Fruit fly (Drosophila melanogaster) whole organism, wandering third instar larva: ENCODE measurements around the gene ifc.

Experiments used
- Abd-B ChIP-seq: fragments of >200 bp; optimal IDR thresholded peaks from 2 replicates; lab custom pipeline; 2017; ENCODE audit warnings: missing biosample characterization, missing genetic modification characterization
- CG32264 ChIP-seq: fragments of 200-800 bp; sonication (Bioruptor generic); optimal IDR thresholded peaks from 2 replicates; lab custom pipeline; 2016; ENCODE audit warnings: missing biosample characterization, missing genetic modification characterization
- CG9705 ChIP-seq: fragments of 200-800 bp; sonication (Bioruptor generic); optimal IDR thresholded peaks from 2 replicates; lab custom pipeline; 2018; ENCODE audit warnings: missing biosample characterization, mild to moderate bottlenecking, missing genetic modification characterization
- Dfd ChIP-seq: fragments of >200 bp; optimal IDR thresholded peaks from 2 replicates; lab custom pipeline; 2017; ENCODE audit warnings: missing biosample characterization, missing genetic modification characterization
- Dif ChIP-seq: fragments of 200-275, 200-300 bp; sonication (Bioruptor generic); optimal IDR thresholded peaks from 2 replicates; lab custom pipeline; 2018; ENCODE audit warnings: missing biosample characterization, missing genetic modification characterization; ENCODE audit not compliant: partially characterized antibody
- GATAd ChIP-seq: sonication (Bioruptor generic); optimal IDR thresholded peaks from 2 replicates; lab custom pipeline; 2016; ENCODE audit warnings: missing biosample characterization, missing genetic modification characterization
- HLH106 ChIP-seq: fragments of 200-800 bp; optimal IDR thresholded peaks from 3 replicates; lab custom pipeline; 2019; ENCODE audit warnings: missing biosample characterization, mild to moderate bottlenecking, missing genetic modification characterization, moderate library complexity
- Hnf4 ChIP-seq: fragments of 200-800 bp; sonication (Bioruptor generic); optimal IDR thresholded peaks from 2 replicates; lab custom pipeline; 2016; ENCODE audit warnings: missing biosample characterization, mild to moderate bottlenecking, missing genetic modification characterization
- Hr83 ChIP-seq: fragments of 200-300 bp; sonication (Bioruptor generic); optimal IDR thresholded peaks from 2 replicates; lab custom pipeline; 2016; ENCODE audit warnings: missing biosample characterization, mild to moderate bottlenecking, missing genetic modification characterization, moderate library complexity; ENCODE audit not compliant: poor library complexity, severe bottlenecking
- Jra ChIP-seq: sonication (Bioruptor generic); optimal IDR thresholded peaks from 2 replicates; lab custom pipeline; 2016; ENCODE audit warnings: missing biosample characterization, missing genetic modification characterization
- Myc ChIP-seq: fragments of >200 bp; optimal IDR thresholded peaks from 2 replicates; lab custom pipeline; 2017
- N ChIP-seq: fragments of >200 bp; optimal IDR thresholded peaks from 2 replicates; lab custom pipeline; 2018; ENCODE audit warnings: missing biosample characterization, missing external identifiers, missing genetic modification characterization
- OdsH ChIP-seq: fragments of 200-800 bp; sonication (Bioruptor generic); optimal IDR thresholded peaks from 2 replicates; lab custom pipeline; 2016; ENCODE audit warnings: missing biosample characterization, mild to moderate bottlenecking, missing genetic modification characterization
- Rel ChIP-seq, 2 experiments: fragments of 200-800 bp; sonication (Bioruptor generic) in 1 of 2; optimal IDR thresholded peaks; 2 replicates in 1 of 2; 3 replicates in 1 of 2; lab custom pipeline; 2016 to 2019; ENCODE audit warnings: mild to moderate bottlenecking in 2 of 2, missing biosample characterization in 2 of 2, missing genetic modification characterization in 2 of 2, moderate library complexity in 1 of 2
- Sp1 ChIP-seq: fragments of 200-800 bp; sonication (Bioruptor generic); optimal IDR thresholded peaks from 3 replicates; lab custom pipeline; 2019; ENCODE audit warnings: missing biosample characterization, mild to moderate bottlenecking, missing genetic modification characterization, moderate library complexity
- Vsx2 ChIP-seq: fragments of 200-300, 225-300 bp; sonication (Bioruptor generic); optimal IDR thresholded peaks from 2 replicates; lab custom pipeline; 2018; ENCODE audit warnings: missing biosample characterization, missing genetic modification characterization; ENCODE audit not compliant: partially characterized antibody
- brk ChIP-seq: fragments of 200-800 bp; sonication (Bioruptor generic); optimal IDR thresholded peaks from 2 replicates; lab custom pipeline; 2016; ENCODE audit warnings: missing biosample characterization, mild to moderate bottlenecking, missing genetic modification characterization
- dl ChIP-seq, 2 experiments: fragments of 175-275, 200-275 bp in 1 of 2; fragments of 200-275 bp in 1 of 2; sonication (Bioruptor generic); optimal IDR thresholded peaks; lab custom pipeline; 2018; ENCODE audit warnings: mild to moderate bottlenecking in 2 of 2, missing biosample characterization in 2 of 2, missing genetic modification characterization in 2 of 2, moderate library complexity in 2 of 2; ENCODE audit not compliant: partially characterized antibody in 2 of 2, insufficient read depth in 1 of 2
- dmrt93B ChIP-seq: fragments of 200-800 bp; sonication (Bioruptor generic); optimal IDR thresholded peaks from 2 replicates; lab custom pipeline; 2018; ENCODE audit warnings: missing biosample characterization, mild to moderate bottlenecking, missing genetic modification characterization
- dsf ChIP-seq: sonication (Bioruptor generic); optimal IDR thresholded peaks from 2 replicates; lab custom pipeline; 2016; ENCODE audit warnings: missing biosample characterization, missing genetic modification characterization, borderline replicate concordance
- ey ChIP-seq: fragments of 200-800 bp; sonication (Bioruptor generic); optimal IDR thresholded peaks from 2 replicates; lab custom pipeline; 2016; ENCODE audit warnings: missing biosample characterization, missing genetic modification characterization
- foxo ChIP-seq, 2 experiments: fragments of 200-800 bp; sonication (Bioruptor generic); optimal IDR thresholded peaks; 2 replicates in 1 of 2; 3 replicates in 1 of 2; lab custom pipeline; 2016 to 2017; ENCODE audit warnings: missing biosample characterization in 2 of 2, missing genetic modification characterization in 2 of 2
- fru ChIP-seq: fragments of 200-800 bp; sonication (Bioruptor generic); optimal IDR thresholded peaks from 3 replicates; lab custom pipeline; 2016; ENCODE audit warnings: missing biosample characterization, mild to moderate bottlenecking, missing genetic modification characterization
- h ChIP-seq: fragments of 200-800 bp; sonication (Bioruptor generic); optimal IDR thresholded peaks from 3 replicates; lab custom pipeline; 2016; ENCODE audit warnings: missing biosample characterization, mild to moderate bottlenecking, missing genetic modification characterization
- jim ChIP-seq: fragments of 175-275, 200-325 bp; sonication (Bioruptor generic); optimal IDR thresholded peaks from 2 replicates; lab custom pipeline; 2016; ENCODE audit warnings: missing biosample characterization, mild to moderate bottlenecking, missing genetic modification characterization
- lola ChIP-seq: fragments of >200 bp; optimal IDR thresholded peaks from 2 replicates; lab custom pipeline; 2017; ENCODE audit warnings: missing biosample characterization, missing genetic modification characterization
- pan ChIP-seq: fragments of >200 bp; optimal IDR thresholded peaks from 2 replicates; lab custom pipeline; 2017
- psq ChIP-seq: fragments of 200-800 bp; sonication (Bioruptor generic); optimal IDR thresholded peaks from 3 replicates; lab custom pipeline; 2017; ENCODE audit warnings: missing biosample characterization, mild to moderate bottlenecking, missing genetic modification characterization, moderate library complexity
- rgr ChIP-seq: fragments of 200-800 bp; sonication (Bioruptor generic); optimal IDR thresholded peaks from 3 replicates; lab custom pipeline; 2016; ENCODE audit warnings: missing biosample characterization, mild to moderate bottlenecking, missing genetic modification characterization
- sv ChIP-seq: fragments of 200-800 bp; sonication (Bioruptor generic); optimal IDR thresholded peaks from 3 replicates; lab custom pipeline; 2016; ENCODE audit warnings: missing biosample characterization, missing genetic modification characterization
- tai ChIP-seq: sonication (Bioruptor generic); optimal IDR thresholded peaks from 2 replicates; lab custom pipeline; 2016; ENCODE audit warnings: missing biosample characterization, missing genetic modification characterization
- woc ChIP-seq: sonication (Bioruptor generic); optimal IDR thresholded peaks from 2 replicates; lab custom pipeline; 2016; ENCODE audit warnings: missing biosample characterization, mild to moderate bottlenecking, missing genetic modification characterization

ifc gene

DNA sequence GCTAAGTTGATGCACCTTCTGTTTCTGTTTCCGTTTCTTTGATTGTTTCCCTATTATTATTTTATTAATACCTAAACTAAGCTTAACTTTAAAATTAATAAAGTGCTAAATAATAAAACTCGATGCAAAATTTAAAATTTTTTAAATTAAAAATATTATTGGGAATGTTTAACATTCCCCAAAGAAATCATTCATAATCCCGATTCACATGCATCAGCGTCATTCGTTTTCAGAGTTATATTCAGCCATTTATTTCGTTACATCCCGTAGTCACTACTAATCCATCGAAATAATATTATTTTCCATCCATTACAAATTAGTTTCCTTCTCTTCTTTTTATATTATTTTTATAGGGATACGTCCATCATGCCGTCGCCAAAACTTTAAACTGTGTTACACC, 38.6 kb upstream of the ifc start:
- TF ChIP-seq Abd-B (GFP tag; lab: Kevin White, UChicago) (no peak), Jra (no peak), dsf (GFP tag; lab: Kevin White, UChicago) (no peak), fru (GFP tag; lab: Kevin White, UChicago) (no peak), Sp1 (GFP tag; lab: Kevin White, UChicago) (no peak), CG32264 (GFP tag; lab: Kevin White, UChicago) (no peak), Rel (GFP tag; optimal IDR thresholded peaks at IDR 0.05; lab: Kevin White, UChicago) (no peak), Rel (tag; optimal IDR thresholded peaks at IDR 0.05; lab: Kevin White, UChicago) (no peak), ey (GFP tag; lab: Kevin White, UChicago) (no peak)

DNA sequence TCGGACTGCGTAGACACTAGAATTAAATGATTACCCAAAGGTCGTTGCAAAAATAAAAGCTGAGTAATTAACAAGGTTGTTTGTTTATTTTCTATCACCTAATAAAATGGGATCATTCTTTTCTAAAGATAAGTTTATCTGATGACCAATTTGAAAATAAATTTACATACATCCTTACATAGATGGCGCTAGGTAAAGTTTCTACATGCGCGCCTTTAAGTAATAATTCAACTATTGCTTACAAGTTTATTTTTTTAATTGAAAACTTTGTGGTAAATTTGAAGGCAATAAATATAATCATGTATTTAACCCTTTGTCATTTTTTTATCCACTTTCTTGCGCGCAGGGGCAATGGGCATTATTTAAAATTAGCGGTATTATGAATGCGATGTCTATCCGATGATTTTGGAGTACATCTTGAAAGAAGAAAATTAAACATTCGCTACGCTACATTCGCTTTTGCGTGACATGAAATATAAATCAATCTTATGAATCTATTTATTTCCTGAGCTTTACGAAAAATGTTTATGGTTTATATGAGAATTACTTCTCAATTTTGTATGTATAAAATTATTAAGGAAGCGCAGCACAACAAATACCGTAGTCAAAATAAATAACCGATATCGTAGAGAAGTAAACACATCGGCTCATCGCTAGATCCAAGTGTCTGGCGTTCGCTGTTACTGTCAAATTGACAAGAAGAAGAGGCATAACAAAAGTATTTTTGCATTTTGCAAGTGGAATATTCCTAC, 37.2 kb upstream of the ifc start, which contains the start of gene CG9044:
TSS of gene CG9044 (plus strand) at position 676 of the 752 bp plus-strand sequence.
- TF ChIP-seq brk (GFP tag; lab: Kevin White, UChicago), result no peak
- TF ChIP-seq psq, result peak; percentile 54
- TF ChIP-seq rgr, result no peak
- peak; percentile 76 for TF ChIP-seq dsf (GFP tag; lab: Kevin White, UChicago)
- peak; percentile 35 for TF ChIP-seq CG9705 (GFP tag; lab: Kevin White, UChicago)
- no peak for TF ChIP-seq Rel (GFP tag; optimal IDR thresholded peaks at IDR 0.05; lab: Kevin White, UChicago)
- TF ChIP-seq Rel (tag; optimal IDR thresholded peaks at IDR 0.05; lab: Kevin White, UChicago), result no peak
- TF ChIP-seq dl (GFP tag; optimal IDR thresholded peaks at IDR 0.05; lab: Kevin White, UChicago; ENCODE audit: insufficient read depth in 1 of 2, partially characterized antibody in 2 of 2), result no peak
- TF ChIP-seq Hr83 (GFP tag; lab: Kevin White, UChicago), result peak; percentile 38
- TF ChIP-seq tai (GFP tag; lab: Kevin White, UChicago), result no peak
- peak; percentile 71 for TF ChIP-seq HLH106 (tag; lab: Kevin White, UChicago)
- no peak for TF ChIP-seq Dfd (GFP tag; lab: Kevin White, UChicago)
- TF ChIP-seq woc (GFP tag; lab: Kevin White, UChicago), result peak; percentile 92
- peak; percentile 35 for TF ChIP-seq GATAd (GFP tag; lab: Kevin White, UChicago)
- TF ChIP-seq Jra, result peak; percentile 49
- TF ChIP-seq ey (GFP tag; lab: Kevin White, UChicago), result peak; percentile 70
- TF ChIP-seq fru (GFP tag; lab: Kevin White, UChicago), result no peak
- no peak for TF ChIP-seq sv (GFP tag; lab: Kevin White, UChicago)
- TF ChIP-seq h (GFP tag; lab: Kevin White, UChicago), result peak; percentile 77
- peak; percentile 32 for TF ChIP-seq OdsH (GFP tag; lab: Kevin White, UChicago)

DNA sequence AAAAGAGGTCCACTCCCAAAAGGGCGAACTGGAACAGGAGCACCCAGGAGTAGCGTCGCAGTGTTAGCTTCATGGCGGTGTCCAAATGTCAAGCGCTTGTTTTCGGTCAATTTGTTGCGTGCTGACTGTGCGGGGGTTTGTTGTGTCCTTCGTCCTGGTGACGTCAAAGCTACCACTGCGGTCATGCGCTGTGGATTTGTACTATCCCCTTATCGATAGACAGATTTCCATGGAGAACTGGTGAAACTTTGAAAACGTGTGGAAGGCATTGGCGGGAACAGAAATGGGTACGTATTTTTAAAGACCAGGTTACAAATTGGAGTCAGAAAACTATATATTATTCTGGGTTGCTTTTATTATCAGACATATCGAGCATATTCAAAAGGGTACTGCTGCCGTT, 30.0 kb upstream of the ifc start, which contains the start of gene CG13999:
TSS of gene CG13999 (minus strand) at position 314 of the 400 bp plus-strand sequence.
- TF ChIP-seq lola (GFP tag; lab: Kevin White, UChicago), result no peak
- no peak for TF ChIP-seq woc (GFP tag; lab: Kevin White, UChicago)
- TF ChIP-seq jim (GFP tag; lab: Kevin White, UChicago), result no peak
- TF ChIP-seq N, result no peak

DNA sequence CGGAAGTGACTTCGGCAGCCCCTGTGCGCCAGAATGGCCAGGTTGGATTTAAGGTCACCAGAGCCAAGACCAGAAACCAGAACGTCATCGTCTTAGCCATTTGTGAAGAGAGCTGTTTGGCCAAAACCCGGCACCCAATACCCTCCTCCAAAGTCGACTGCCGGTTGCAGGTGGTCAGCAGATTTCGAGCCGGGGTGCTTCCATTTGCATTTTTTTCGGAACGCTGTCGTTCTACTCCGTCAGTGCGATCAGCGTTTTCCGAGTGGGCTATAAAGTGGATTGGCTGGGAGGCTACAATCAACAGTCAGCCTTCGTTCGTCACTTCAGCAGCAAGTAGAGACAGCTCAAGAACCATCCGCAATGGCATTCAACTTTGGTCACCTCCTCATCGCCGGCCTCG, 29.4 kb upstream of the ifc start, which contains the start of the genes CG13998 and Vm26Ab:
TSS of gene CG13998 (minus strand) at position 114 of the 400 bp plus-strand sequence.
TSS of gene Vm26Ab (plus strand) at position 299 of the 400 bp plus-strand sequence.
- no peak for TF ChIP-seq dl (GFP tag; optimal IDR thresholded peaks at IDR 0.05; lab: Kevin White, UChicago; ENCODE audit: insufficient read depth in 1 of 2, partially characterized antibody in 2 of 2)

DNA sequence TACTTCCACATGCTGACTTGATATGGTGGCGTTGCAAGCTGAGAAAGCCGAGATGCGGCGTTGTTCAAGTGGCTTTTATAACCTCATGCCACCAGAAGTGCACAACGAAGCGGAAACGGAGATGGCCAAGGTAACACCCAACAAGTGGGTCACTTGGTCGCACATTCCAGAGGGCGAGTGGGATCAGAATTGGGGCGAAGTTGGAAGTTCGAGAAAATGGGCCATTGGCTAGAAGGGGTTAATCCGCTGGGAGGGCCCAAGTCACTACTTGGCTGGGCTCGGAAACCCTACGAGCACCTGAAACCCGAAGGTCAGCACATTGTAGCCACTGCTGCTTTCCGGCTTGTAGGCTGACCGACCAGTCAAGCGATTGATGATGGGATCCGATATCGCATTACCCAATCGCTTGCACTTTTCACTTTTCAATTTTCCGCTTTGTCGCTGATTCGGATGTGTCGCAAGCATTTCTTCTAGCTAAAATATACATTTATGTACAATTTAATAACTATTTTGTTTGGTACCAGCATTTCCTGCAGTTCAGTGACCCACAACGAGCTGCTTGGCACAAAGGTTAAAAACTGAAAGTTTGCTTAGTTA, 27.5 kb upstream of the ifc start, which contains the start of gene Vm26Ac:
TSS of gene Vm26Ac (minus strand) at position 51 of the 597 bp plus-strand sequence.
- no peak for TF ChIP-seq foxo (GFP tag; optimal IDR thresholded peaks at IDR 0.05; lab: Kevin White, UChicago)
- TF ChIP-seq CG32264 (GFP tag; lab: Kevin White, UChicago), result no peak
- no peak for TF ChIP-seq dsf (GFP tag; lab: Kevin White, UChicago)
- TF ChIP-seq Hr83 (GFP tag; lab: Kevin White, UChicago), result no peak
- TF ChIP-seq pan, result no peak
- TF ChIP-seq brk (GFP tag; lab: Kevin White, UChicago), result no peak
- TF ChIP-seq dl (GFP tag; optimal IDR thresholded peaks at IDR 0.05; lab: Kevin White, UChicago; ENCODE audit: insufficient read depth in 1 of 2, partially characterized antibody in 2 of 2), result no peak
- no peak for TF ChIP-seq Dif (GFP tag; lab: Kevin White, UChicago)
- no peak for TF ChIP-seq h (GFP tag; lab: Kevin White, UChicago)
- no peak for TF ChIP-seq Vsx2 (GFP tag; lab: Kevin White, UChicago)
- no peak for TF ChIP-seq Myc
- TF ChIP-seq Rel (GFP tag; optimal IDR thresholded peaks at IDR 0.05; lab: Kevin White, UChicago), result no peak
- no peak for TF ChIP-seq Rel (tag; optimal IDR thresholded peaks at IDR 0.05; lab: Kevin White, UChicago)
- TF ChIP-seq dmrt93B, result no peak
- TF ChIP-seq Hnf4 (GFP tag; lab: Kevin White, UChicago), result no peak
